Worm (Caenorhabditis elegans): ENCODE data around the gene K09H11.4.
A peak's percentile ranks its signal among the peaks of the same experiment; 100 is the strongest.

Gene K09H11.4

ce11 chrV:5726463-5726862 is at the start of gene K09H11.4:
TSS of gene K09H11.4 (minus strand) at chrV:5726563.
- TF ChIP-seq D2030.7 (GFP tag; IDR thresholded peaks at IDR 0.05) (no peak), nhr-27 (tag; optimal IDR thresholded peaks at IDR 0.05) (no peak), F57C9.4 (tag; optimal IDR thresholded peaks at IDR 0.05) (no peak), zfh-2 (GFP tag; conservative IDR thresholded peaks at IDR 0.05) (no peak), ztf-18 (tag; optimal IDR thresholded peaks at IDR 0.05) (no peak), F57A8.1 (GFP tag; optimal IDR thresholded peaks at IDR 0.05) (no peak), madf-10 (tag; optimal IDR thresholded peaks at IDR 0.05) (no peak), atf-7 (tag; optimal IDR thresholded peaks at IDR 0.05) (no peak), attf-3 (GFP tag; conservative IDR thresholded peaks at IDR 0.05) (no peak), madf-6 (GFP tag; IDR thresholded peaks at IDR 0.05) (no peak), fkh-3 (tag; optimal IDR thresholded peaks at IDR 0.05) (no peak), egl-18 (GFP tag; IDR thresholded peaks at IDR 0.05) (no peak), tlf-1 (GFP tag; optimal IDR thresholded peaks at IDR 0.05) (no peak), bed-1 (GFP tag; IDR thresholded peaks at IDR 0.05) (no peak), ceh-100 (GFP tag; IDR thresholded peaks at IDR 0.05) (no peak), snpc-1.3 (tag; optimal IDR thresholded peaks at IDR 0.05; ENCODE audit: insufficient read depth) (no peak), Y67H2A.10 (GFP tag; conservative IDR thresholded peaks at IDR 0.05) (no peak), let-607 (tag; optimal IDR thresholded peaks at IDR 0.05) (no peak)

- TF ChIP-seq F57C9.4 (tag; optimal IDR thresholded peaks at IDR 0.05) (no peak), ceh-91 (GFP tag; IDR thresholded peaks at IDR 0.05) (no peak), mxl-1 (tag; optimal IDR thresholded peaks at IDR 0.05) (no peak), nfyb-1 (GFP tag; IDR thresholded peaks at IDR 0.05) (no peak), B0035.1 (tag; optimal IDR thresholded peaks at IDR 0.05) (no peak), pbrm-1 (GFP tag; IDR thresholded peaks at IDR 0.05) (no peak), hmg-1.2 (GFP tag; IDR thresholded peaks at IDR 0.05) (no peak), egl-18 (GFP tag; IDR thresholded peaks at IDR 0.05) (no peak), K12H6.12 (tag; optimal IDR thresholded peaks at IDR 0.05) (no peak), xnd-1 (tag; optimal IDR thresholded peaks at IDR 0.05) (no peak)
Observed at ce11 chrV:5774137-5774536, 47.8 kb upstream of the K09H11.4 start.

- peak; percentile 57 for TF ChIP-seq hrde-1 (tag; optimal IDR thresholded peaks at IDR 0.05; ENCODE audit: borderline replicate concordance)
- TF ChIP-seq madf-6 (GFP tag; IDR thresholded peaks at IDR 0.05) = peak; percentile 45; the same call in 1 of the 2 replicates
- no peak for TF ChIP-seq ama-1 (optimal IDR thresholded peaks at IDR 0.05)
- TF ChIP-seq ama-1 (GFP tag; optimal IDR thresholded peaks at IDR 0.05) = peak in 1 of 2 experiments; percentile 11
- TF ChIP-seq F49E8.2 (tag; optimal IDR thresholded peaks at IDR 0.05; ENCODE audit: insufficient read depth) = peak; percentile 38
- no peak for TF ChIP-seq F10E7.11 (tag; optimal IDR thresholded peaks at IDR 0.05)
- TF ChIP-seq him-1 (tag; optimal IDR thresholded peaks at IDR 0.05) = peak; percentile 61
- no peak for TF ChIP-seq egl-18 (GFP tag; IDR thresholded peaks at IDR 0.05)
- no peak for TF ChIP-seq ceh-91 (GFP tag; IDR thresholded peaks at IDR 0.05)
- 0 out of 2 replicates have a peak, but pooled peaks have one; percentile 9 for TF ChIP-seq hsf-1 (GFP tag; IDR thresholded peaks at IDR 0.05)
Observed at ce11 chrV:5772503-5772902, 46.1 kb upstream of the K09H11.4 start.

ce11 chrV:5771627-5772026 is 45.3 kb upstream of the K09H11.4 start, which contains the start of gene F44E7.3:
TSS of gene F44E7.3 (plus strand) at chrV:5771945.
- TF ChIP-seq madf-3 (GFP tag; IDR thresholded peaks at IDR 0.05) = 0 out of 2 replicates have a peak, but pooled peaks have one; percentile 24
- TF ChIP-seq ama-1 (optimal IDR thresholded peaks at IDR 0.05) = peak; percentile 27
- TF ChIP-seq ama-1 (GFP tag; optimal IDR thresholded peaks at IDR 0.05) = no peak
- TF ChIP-seq hmg-20 (GFP tag; IDR thresholded peaks at IDR 0.05) = no peak
- no peak for TF ChIP-seq somi-1 (GFP tag; optimal IDR thresholded peaks at IDR 0.05)

All from whole organism, young adult.